Worm (Caenorhabditis elegans) whole organism, L2 larva: Measurements from ENCODE around the gene rib-1.

Source experiments
- Y55F3AM.14 ChIP-seq: fragments of 200-800 bp; sonication (Bioruptor generic); optimal IDR thresholded peaks from 2 replicates; lab custom pipeline; 2018; ENCODE audit warnings: mild to moderate bottlenecking, missing genetic modification characterization, missing compliant biosample characterization
- ZK546.5 ChIP-seq: sonication (generic microtip); optimal IDR thresholded peaks from 2 replicates; lab custom pipeline; 2017; ENCODE audit warnings: missing biosample characterization, missing genetic modification characterization
- alr-1 ChIP-seq: fragments of 150-350 bp; optimal IDR thresholded peaks from 2 replicates; lab custom pipeline; 2014; ENCODE audit warnings: missing biosample characterization, missing genetic modification characterization
- blmp-1 ChIP-seq: sonication (generic microtip); optimal IDR thresholded peaks from 2 replicates; lab custom pipeline; 2017; ENCODE audit warnings: missing genetic modification characterization, mild to moderate bottlenecking, missing compliant biosample characterization, antibody characterized with exemption, moderate library complexity; ENCODE audit not compliant: insufficient read depth
- egl-27 ChIP-seq: sonication (generic microtip); optimal IDR thresholded peaks from 3 replicates; lab custom pipeline; 2017; ENCODE audit warnings: missing biosample characterization, missing genetic modification reagents, missing genetic modification characterization
- elt-3 ChIP-seq: sonication (generic microtip); optimal IDR thresholded peaks from 2 replicates; lab custom pipeline; 2017; ENCODE audit warnings: missing biosample characterization, missing genetic modification characterization
- lin-11 ChIP-seq: fragments of 150-350 bp; sonication (generic microtip); optimal IDR thresholded peaks from 2 replicates; lab custom pipeline; 2014; ENCODE audit warnings: missing biosample characterization, missing genetic modification characterization, inconsistent platforms, mixed read lengths
- lin-13 ChIP-seq: fragments of 150-350 bp; optimal IDR thresholded peaks from 2 replicates; lab custom pipeline; 2014; ENCODE audit warnings: missing biosample characterization, missing genetic modification reagents, missing genetic modification characterization
- lsy-2 ChIP-seq, 2 experiments: fragments of 150-350 bp in 1 of 2; sonication (generic microtip) in 1 of 2; optimal IDR thresholded peaks; 2 replicates each; lab custom pipeline; 2014 to 2017; ENCODE audit warnings: missing biosample characterization in 2 of 2, missing genetic modification characterization in 2 of 2
- nhr-12 ChIP-seq: fragments of 150-350 bp; optimal IDR thresholded peaks from 2 replicates; lab custom pipeline; 2014; ENCODE audit warnings: missing biosample characterization, missing genetic modification characterization
- nhr-129 ChIP-seq: fragments of 150-350 bp; optimal IDR thresholded peaks from 2 replicates; lab custom pipeline; 2014; ENCODE audit warnings: missing biosample characterization, missing genetic modification characterization
- sma-9 ChIP-seq, 2 experiments: fragments of 150-350 bp in 1 of 2; sonication (generic microtip) in 1 of 2; optimal IDR thresholded peaks; 2 replicates each; lab custom pipeline; 2014 to 2016; ENCODE audit warnings: missing genetic modification characterization in 2 of 2, mild to moderate bottlenecking in 1 of 2, missing biosample characterization in 1 of 2, missing compliant biosample characterization in 1 of 2, missing genetic modification reagents in 1 of 2, moderate library complexity in 1 of 2
- unc-39 ChIP-seq: fragments of 150-350 bp; optimal IDR thresholded peaks from 2 replicates; lab custom pipeline; 2014; ENCODE audit warnings: missing biosample characterization, missing genetic modification characterization
- unc-55 ChIP-seq: fragments of 150-350 bp; sonication (generic microtip); optimal IDR thresholded peaks from 3 replicates; lab custom pipeline; 2014; ENCODE audit warnings: missing biosample characterization, missing genetic modification reagents, missing genetic modification characterization

ce11 chrIV:11599717-11600116 lies 21.1 kb downstream of the rib-1 start:
- TF ChIP-seq lin-13 (GFP tag; lab: Kevin White, UChicago), result no peak
- no peak for TF ChIP-seq ZK546.5 (tag; lab: Kevin White, UChicago)
- no peak for TF ChIP-seq alr-1 (tag; lab: Kevin White, UChicago)
- no peak for TF ChIP-seq unc-55
- no peak for TF ChIP-seq Y55F3AM.14 (GFP tag; lab: Kevin White, UChicago)
- TF ChIP-seq unc-39 (tag; lab: Kevin White, UChicago), result no peak
- no peak for TF ChIP-seq sma-9 (GFP tag; optimal IDR thresholded peaks at IDR 0.05; lab: Kevin White, UChicago)
- no peak for TF ChIP-seq sma-9 (tag; optimal IDR thresholded peaks at IDR 0.05; lab: Kevin White, UChicago)
- no peak for TF ChIP-seq egl-27 (tag; lab: Kevin White, UChicago)
- no peak for TF ChIP-seq nhr-129 (tag; lab: Kevin White, UChicago)
- TF ChIP-seq nhr-12, result no peak
- TF ChIP-seq blmp-1 (tag; lab: Kevin White, UChicago), result no peak
- TF ChIP-seq lsy-2 (tag; optimal IDR thresholded peaks at IDR 0.05; lab: Kevin White, UChicago), result no peak
- TF ChIP-seq elt-3 (tag; lab: Kevin White, UChicago), result no peak
- TF ChIP-seq lin-11, result no peak
